Fruit fly (Drosophila melanogaster) S2 (cell line): Measurements from ENCODE around the gene Drsl5.

ENCODE experiments used
- CG8478 ChIP-seq: fragments of >200 bp; optimal IDR thresholded peaks from 2 replicates; lab custom pipeline; 2018
- CTCF ChIP-seq, 2 experiments: fragments of >200 bp; optimal IDR thresholded peaks; 2 replicates each; lab custom pipeline; 2018

Gene Drsl5

DNA sequence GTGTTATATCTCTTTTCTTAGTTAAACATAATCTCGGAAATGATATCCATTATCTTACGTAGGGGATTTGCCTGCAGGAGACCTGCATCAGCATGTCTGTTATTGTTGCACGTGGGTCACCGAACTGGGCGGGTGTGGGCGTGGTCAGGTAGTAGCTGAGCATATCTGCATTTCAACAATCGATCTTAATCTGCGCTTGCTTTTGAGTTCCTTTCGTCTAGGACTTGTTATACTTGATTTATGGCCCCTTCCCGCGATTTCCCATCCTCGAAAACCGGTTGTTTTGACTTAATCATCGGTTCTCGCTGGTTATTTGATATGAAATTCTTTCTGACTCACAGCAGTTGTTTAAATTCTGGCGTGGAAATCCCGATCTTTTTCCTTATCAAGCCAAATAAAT, 11.8 kb upstream of the Drsl5 start:
- TF ChIP-seq CG8478 (lab: Kevin White, UChicago) (no peak), CTCF (optimal IDR thresholded peaks at IDR 0.05; lab: Kevin White, UChicago) (no peak)

DNA sequence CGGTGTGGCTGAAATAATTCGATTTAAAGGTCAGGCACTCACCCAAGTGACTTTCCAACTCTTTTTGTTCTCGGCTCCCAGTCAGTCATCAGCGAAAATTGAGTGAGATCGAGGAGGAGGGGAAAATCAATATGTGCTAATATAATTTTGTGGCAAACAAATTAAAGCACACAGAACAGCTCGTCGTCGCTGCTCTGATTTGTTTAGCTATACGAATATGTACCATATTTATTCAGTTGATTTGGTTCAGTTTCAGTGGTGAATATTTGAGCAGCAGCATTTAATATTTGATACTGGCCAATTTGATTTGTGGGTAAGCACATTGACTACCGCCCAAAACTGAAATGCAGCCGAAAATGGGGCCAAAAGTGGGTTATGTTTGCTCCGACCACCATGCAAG, 11.2 kb upstream of the Drsl5 start:
- TF ChIP-seq CG8478 (lab: Kevin White, UChicago) (no peak), CTCF (optimal IDR thresholded peaks at IDR 0.05; lab: Kevin White, UChicago) (no peak)

DNA sequence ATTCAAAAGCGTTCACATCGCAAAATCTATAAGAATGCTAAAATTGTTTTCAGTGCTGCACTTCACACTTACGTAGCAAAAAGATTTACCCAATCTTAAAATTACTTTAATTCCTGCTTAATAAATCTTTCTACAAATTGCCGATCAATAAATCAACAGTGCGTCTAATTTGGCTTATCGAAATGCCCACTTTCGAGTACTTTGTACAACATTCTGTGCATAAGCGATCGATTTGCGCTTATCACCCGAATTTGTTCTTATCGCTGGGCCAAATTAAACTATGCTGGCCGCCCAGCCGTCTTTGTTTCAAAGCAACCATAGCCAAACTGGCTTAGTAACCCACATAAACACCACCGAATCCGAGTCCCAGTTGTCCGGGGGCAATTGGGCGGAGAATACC, 10.1 kb upstream of the Drsl5 start:
- TF ChIP-seq CG8478 (lab: Kevin White, UChicago): no peak
- no peak for TF ChIP-seq CTCF (optimal IDR thresholded peaks at IDR 0.05; lab: Kevin White, UChicago)

DNA sequence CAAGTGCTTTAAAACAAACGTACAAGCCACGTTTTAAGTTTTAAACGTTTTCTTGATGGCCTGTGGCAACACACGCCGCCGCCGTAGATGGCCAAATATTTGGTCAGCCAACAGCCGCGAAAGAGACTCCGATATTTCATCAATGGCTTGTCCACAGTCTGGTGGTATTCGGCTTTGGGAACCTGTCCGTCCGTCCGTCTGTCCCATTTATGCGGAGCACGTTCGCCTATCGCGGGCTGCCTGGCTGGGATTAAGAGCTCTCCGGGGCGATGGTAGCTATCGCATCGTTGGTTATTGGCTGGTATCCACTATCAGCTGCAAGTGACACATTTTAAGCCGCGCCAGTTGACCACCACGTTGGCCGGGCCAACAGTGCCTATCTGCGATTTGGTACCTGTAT, 9.0 kb upstream of the Drsl5 start:
- TF ChIP-seq CTCF (optimal IDR thresholded peaks at IDR 0.05; lab: Kevin White, UChicago): no peak

DNA sequence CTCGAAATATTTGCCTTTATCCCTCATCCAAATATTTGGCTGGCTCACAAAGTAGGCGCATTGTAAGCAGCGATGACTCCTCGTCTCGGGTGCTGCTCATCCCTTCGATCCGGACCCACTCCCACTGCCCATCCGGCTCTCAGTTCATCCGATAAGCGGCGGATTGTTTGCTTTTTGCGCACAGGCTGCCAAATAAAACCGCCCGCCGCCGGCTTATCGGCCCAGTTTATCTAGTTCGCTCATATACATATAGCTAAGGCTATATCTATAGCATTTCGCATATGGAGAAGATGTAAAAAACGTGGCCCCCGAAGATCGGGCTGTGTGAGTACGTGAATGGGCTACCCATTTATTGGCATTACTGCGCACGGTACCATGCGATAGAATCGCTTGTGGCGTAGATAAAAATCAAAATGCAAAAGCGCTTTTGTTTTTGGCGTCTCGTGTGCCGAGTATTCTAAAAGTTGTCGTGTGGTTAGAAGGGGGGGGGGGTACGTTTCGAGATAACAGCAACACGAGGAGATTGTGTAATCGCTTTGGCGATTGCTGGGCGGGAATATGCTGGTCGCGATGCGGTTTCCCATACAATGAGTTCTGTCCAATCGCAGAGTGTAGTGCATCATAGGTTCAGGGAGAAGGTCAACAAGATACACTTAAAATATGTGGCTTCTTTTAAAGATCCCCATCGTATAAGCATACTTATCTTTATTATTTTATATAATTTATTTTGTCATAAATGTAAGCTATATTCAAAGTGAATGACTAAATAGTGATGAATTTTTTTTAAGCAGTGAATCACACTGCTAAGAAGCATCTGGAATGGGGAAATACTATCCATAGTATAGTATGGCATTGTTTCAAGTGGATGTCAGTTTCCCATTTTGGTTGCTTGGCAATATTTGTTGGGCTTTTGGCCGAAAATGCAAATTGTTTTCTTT, 7.6 kb upstream of the Drsl5 start:
- no peak for TF ChIP-seq CTCF (optimal IDR thresholded peaks at IDR 0.05; lab: Kevin White, UChicago)
- no peak for TF ChIP-seq CG8478 (lab: Kevin White, UChicago)

DNA sequence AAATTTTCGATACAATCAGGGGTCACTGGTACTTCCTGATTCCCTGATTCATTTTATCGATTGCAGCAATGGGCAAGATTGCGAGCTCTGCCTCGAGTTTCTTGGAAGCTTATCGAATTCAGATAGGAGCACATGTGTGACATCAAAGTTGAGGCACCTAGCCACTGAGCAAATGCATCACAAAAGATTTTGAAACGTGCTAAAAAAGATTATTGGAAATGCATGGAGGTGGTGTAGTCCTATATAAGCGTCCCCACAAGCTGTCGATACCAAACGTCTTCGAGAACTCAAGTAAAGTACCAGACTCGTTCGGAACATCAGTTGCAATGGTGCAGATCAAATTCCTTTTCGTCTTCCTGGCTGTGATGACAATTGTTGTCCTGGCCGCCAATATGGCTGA, 2.5 kb upstream of the Drsl5 start, which contains the start of gene Drsl2:
Gene Drsl2, plus strand, starts transcription at position 301 of the 400 bp plus-strand sequence.
- no peak for TF ChIP-seq CG8478 (lab: Kevin White, UChicago)
- TF ChIP-seq CTCF (optimal IDR thresholded peaks at IDR 0.05; lab: Kevin White, UChicago): no peak

DNA sequence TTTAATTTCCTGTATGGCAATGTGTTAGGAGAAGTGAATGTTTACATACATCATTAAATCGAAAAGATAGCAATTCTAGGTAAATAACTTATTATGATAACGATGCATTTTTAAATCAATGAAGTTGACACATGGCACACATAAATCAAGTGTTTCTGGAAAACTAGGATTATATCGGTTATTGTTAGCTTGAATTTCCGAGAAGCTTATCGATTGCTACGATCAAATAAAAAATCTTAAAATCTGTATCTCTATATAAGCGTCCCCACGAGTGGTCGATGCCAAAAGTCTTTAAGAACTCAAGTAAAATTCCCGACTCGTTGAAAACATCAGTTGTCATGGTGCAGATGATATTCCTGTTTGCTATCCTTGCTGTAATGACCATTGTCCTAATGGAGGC, 1.9 kb upstream of the Drsl5 start, which contains the start of gene Drsl3:
Gene Drsl3, plus strand, starts transcription at position 301 of the 400 bp plus-strand sequence.
- no peak for TF ChIP-seq CTCF (optimal IDR thresholded peaks at IDR 0.05; lab: Kevin White, UChicago)
- TF ChIP-seq CG8478 (lab: Kevin White, UChicago): no peak

DNA sequence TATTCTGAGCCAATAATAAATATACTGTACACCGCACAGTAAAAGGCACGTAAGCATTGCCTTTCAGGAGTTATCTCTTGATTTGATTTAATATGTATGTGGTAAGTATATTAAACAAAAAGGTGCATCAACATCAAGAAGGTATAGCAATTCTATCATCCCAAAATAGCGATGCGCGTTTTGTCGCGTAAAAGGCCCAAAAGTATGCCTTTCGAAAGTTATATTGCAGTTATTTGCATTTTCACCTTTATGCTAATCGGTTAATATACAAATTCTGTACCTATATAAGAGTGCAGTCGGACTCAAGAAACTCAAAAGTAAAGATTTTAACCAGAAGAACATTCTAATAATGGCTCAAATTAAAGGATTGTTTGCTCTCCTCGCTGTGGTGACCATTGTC, 1.3 kb upstream of the Drsl5 start, which contains the start of gene Drsl4:
Gene Drsl4, plus strand, starts transcription at position 333 of the 400 bp plus-strand sequence.
- no peak for TF ChIP-seq CG8478 (lab: Kevin White, UChicago)
- TF ChIP-seq CTCF (optimal IDR thresholded peaks at IDR 0.05; lab: Kevin White, UChicago): no peak

DNA sequence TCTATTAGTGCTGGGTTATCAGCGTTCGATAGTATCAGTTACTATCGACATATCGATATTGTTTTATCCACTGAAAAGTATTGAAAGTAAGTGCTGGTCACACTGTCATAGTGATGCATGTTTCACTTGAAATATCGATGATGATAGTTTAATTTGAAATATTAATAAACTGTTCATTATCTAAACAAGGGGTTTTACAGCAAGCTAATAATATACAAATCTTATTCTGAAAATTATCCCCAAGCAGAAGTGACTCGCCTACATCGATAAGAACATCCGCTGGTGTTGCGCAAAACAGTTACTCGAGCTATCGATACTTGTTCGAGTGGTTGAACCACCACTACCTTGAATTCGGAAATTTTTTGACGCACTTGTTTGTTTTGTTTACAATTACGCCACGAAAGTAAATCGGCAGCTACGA, 2.7 kb downstream of the Drsl5 start, which contains the start of the genes PIG-C, CG12016 and Dpm2:
Gene PIG-C, minus strand, starts transcription at position 10 of the 421 bp plus-strand sequence.
Gene CG12016, plus strand, starts transcription at position 333 of the 421 bp plus-strand sequence.
Gene Dpm2, plus strand, starts transcription at position 333 of the 421 bp plus-strand sequence.
- no peak for TF ChIP-seq CG8478 (lab: Kevin White, UChicago)
- TF ChIP-seq CTCF (optimal IDR thresholded peaks at IDR 0.05; lab: Kevin White, UChicago): peak in 1 of 2 experiments; percentile 14

DNA sequence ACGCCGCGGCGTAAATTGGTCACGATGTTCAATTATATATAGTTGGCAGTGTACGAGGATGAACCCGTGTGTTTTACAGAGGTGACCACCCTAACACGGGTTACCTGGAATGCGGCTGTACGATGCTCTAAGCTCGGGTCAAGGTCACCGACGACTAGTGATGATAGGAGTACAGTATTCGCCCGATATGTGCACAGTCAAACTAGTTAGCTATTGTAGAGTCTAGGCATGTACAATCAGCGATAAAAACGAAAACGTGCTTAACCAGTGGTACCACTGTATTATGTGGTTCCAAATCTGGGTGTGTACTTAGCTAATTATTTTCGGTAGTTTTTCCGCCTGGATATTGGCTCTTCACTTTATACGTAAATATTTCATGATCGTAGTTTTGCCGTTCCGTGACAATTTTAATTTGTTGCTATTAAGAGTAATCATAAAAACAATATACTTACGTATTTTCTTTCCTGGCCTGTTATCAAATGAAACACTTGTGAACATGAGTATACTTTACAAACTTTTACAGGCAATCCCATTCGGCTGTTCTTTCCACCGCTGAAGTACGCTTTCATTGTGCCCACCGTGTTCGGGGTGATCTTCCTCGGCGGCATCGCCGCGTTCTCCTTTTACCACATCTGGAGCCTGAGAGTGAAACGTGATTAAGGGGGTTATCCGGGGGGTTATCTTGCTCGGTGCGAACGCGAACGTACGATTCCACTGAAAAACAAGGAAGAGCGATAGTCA, 3.6 kb downstream of the Drsl5 start:
- TF ChIP-seq CTCF (optimal IDR thresholded peaks at IDR 0.05; lab: Kevin White, UChicago) (no peak), CG8478 (lab: Kevin White, UChicago) (no peak)

DNA sequence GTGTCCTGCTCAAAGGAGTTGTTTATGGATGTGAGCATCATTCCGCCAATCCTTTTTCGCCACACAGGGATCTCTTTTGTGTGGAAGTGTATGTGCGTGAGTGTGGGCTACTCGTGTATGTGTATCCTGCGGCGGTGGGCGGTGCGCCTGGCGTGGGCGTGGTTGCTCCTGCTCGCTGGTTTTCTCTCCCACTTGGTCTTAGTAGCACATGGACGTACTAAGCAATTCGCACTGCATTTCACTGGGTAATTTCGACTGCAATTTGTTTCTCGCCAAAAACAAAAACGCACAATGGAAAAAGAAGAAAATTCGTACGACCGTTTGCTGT, 9.0 kb downstream of the Drsl5 start:
- TF ChIP-seq CTCF (optimal IDR thresholded peaks at IDR 0.05; lab: Kevin White, UChicago) (no peak), CG8478 (lab: Kevin White, UChicago) (no peak)

DNA sequence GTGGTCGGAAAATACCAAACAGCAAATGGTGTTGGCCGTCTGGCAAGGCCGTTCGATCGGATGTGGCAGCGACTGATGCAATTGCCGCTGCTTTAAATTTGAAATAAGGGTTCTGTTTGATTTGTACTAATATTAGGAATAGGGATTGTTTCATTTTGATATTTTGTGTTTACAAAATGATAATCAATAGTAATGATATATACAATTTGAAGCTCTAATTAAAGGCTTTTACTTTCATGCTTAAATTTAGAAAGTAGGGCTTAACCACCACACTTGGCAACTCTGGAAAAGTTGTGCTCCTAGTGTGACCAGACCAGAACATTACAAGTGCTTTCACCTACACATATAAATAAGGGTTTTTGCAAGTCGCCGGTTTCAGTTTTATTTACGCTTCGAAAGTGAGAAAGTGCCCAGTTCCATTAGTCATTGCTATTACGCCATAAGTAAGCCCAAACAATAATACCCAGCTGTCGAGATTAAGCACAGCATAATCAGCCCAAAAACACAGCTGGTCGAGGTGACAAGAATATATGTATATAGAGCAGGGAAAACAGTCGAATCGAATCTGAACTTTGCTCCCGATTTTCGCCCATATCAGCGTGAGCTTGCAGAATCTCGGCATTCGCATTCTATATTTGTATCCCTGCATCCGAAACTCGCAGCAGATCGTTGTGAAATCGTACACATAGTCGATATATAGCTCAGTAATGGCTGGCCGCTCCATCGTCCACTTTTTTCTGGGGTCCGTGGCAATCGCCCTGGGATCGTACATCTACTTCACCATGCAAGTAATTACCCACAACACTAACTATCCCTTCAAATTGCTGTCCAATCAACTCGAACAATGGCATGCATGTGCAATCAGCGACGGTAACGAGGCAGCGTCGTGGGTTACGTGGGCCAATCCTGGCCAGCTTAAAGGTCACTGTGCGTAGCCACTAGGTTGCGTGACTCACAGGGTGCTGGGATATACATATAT, 9.6 kb downstream of the Drsl5 start, which contains the start of gene Gtpx:
Gene Gtpx, plus strand, starts transcription at position 341 of the 979 bp plus-strand sequence.
- no peak for TF ChIP-seq CG8478 (lab: Kevin White, UChicago)
- no peak for TF ChIP-seq CTCF (optimal IDR thresholded peaks at IDR 0.05; lab: Kevin White, UChicago)

DNA sequence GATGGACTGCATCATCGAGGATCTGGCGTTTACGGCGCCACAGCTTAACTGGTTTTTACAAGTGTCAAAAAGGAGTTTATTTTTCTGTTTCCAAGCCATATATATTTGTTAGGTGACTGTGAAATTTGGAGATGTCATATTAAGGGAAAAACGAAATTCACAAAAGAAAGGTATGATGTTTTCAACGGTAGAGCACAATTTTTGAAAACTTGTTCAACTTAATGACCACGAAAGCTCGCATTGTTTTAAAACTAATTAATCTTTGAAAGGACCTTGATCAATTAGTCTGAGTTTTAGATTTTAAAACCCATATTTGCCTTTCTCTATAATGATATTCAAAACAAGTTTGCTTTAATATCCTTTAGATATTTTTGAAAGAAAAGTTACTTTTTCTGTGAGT, 12.2 kb downstream of the Drsl5 start, which contains the start of gene Strip:
Gene Strip, minus strand, starts transcription at position 101 of the 400 bp plus-strand sequence.
- TF ChIP-seq CTCF (optimal IDR thresholded peaks at IDR 0.05; lab: Kevin White, UChicago) (no peak), CG8478 (lab: Kevin White, UChicago) (no peak)
